Worm (Caenorhabditis elegans) whole organism, young adult: ENCODE data around the gene col-118.

Source experiments
- B0019.2 ChIP-seq: fragments of 200-800 bp; sonication (Bioruptor generic); conservative IDR thresholded peaks from 2 replicates; pipeline ENCODE4 v1.3.6; 2022; ENCODE audit warnings: missing genetic modification reagents, missing genetic modification characterization, missing compliant biosample characterization
- B0336.3 ChIP-seq: fragments of 200-800 bp; sonication (Bioruptor generic); IDR thresholded peaks from 2 replicates; pipeline ENCODE4 v1.3.6; 2022; ENCODE audit warnings: missing genetic modification characterization, missing compliant biosample characterization
- F39B2.1 ChIP-seq: fragments of 200-800 bp; sonication (Bioruptor generic); IDR thresholded peaks from 2 replicates; pipeline ENCODE4 v1.3.6; 2022; ENCODE audit warnings: missing genetic modification reagents, missing genetic modification characterization, missing compliant biosample characterization
- F55B11.4 ChIP-seq: sonication (generic microtip); optimal IDR thresholded peaks from 2 replicates; lab custom pipeline; 2016; ENCODE audit warnings: missing compliant biosample characterization, missing genetic modification characterization, borderline replicate concordance; ENCODE audit not compliant: insufficient read depth
- F57A8.1 ChIP-seq: fragments of 200-800 bp; sonication (Bioruptor generic); optimal IDR thresholded peaks from 2 replicates; lab custom pipeline; 2018; ENCODE audit warnings: mild to moderate bottlenecking, missing genetic modification characterization, moderate library complexity, missing compliant biosample characterization
- F57C9.4 ChIP-seq: sonication (generic microtip); optimal IDR thresholded peaks from 2 replicates; lab custom pipeline; 2017; ENCODE audit warnings: mild to moderate bottlenecking, missing genetic modification characterization, missing compliant biosample characterization
- Y56A3A.18 ChIP-seq: fragments of 200-800 bp; sonication (Bioruptor generic); IDR thresholded peaks from 2 replicates; pipeline ENCODE4 v1.3.6; 2022; ENCODE audit warnings: missing genetic modification reagents, missing genetic modification characterization, missing compliant biosample characterization
- ama-1 ChIP-seq, 3 experiments: fragments of 150-350 bp in 1 of 3; sonication (generic microtip) in 2 of 3; optimal IDR thresholded peaks; 2 replicates each; lab custom pipeline; 2014 to 2018; ENCODE audit warnings: missing biosample characterization in 2 of 3, missing genetic modification characterization in 2 of 3, missing genetic modification reagents in 2 of 3
- attf-3 ChIP-seq: fragments of 200-800 bp; sonication (Bioruptor generic); conservative IDR thresholded peaks from 2 replicates; pipeline ENCODE4 v1.3.6; 2022; ENCODE audit warnings: missing genetic modification reagents, missing genetic modification characterization, missing compliant biosample characterization
- attf-5 ChIP-seq: fragments of 200-800 bp; sonication (Bioruptor generic); optimal IDR thresholded peaks from 2 replicates; lab custom pipeline; 2018; ENCODE audit warnings: mild to moderate bottlenecking, missing genetic modification characterization, missing compliant biosample characterization
- cebp-2 ChIP-seq: fragments of 200-800 bp; sonication (Bioruptor generic); IDR thresholded peaks from 2 replicates; pipeline ENCODE4 v1.3.6; 2022; ENCODE audit warnings: missing genetic modification characterization, missing compliant biosample characterization
- ceh-79 ChIP-seq: sonication (generic microtip); optimal IDR thresholded peaks from 2 replicates; lab custom pipeline; 2017; ENCODE audit warnings: mild to moderate bottlenecking, missing genetic modification characterization, missing compliant biosample characterization
- ceh-91 ChIP-seq: fragments of 200-800 bp; sonication (Bioruptor generic); IDR thresholded peaks from 2 replicates; pipeline ENCODE4 v1.3.6; 2022; ENCODE audit warnings: missing genetic modification reagents, missing genetic modification characterization, missing compliant biosample characterization
- dox-1 ChIP-seq: fragments of 200-800 bp; sonication (Bioruptor generic); IDR thresholded peaks from 2 replicates; pipeline ENCODE4 v1.3.6; 2022; ENCODE audit warnings: missing genetic modification reagents, missing genetic modification characterization, missing compliant biosample characterization
- dpff-1 ChIP-seq: sonication (generic microtip); optimal IDR thresholded peaks from 2 replicates; lab custom pipeline; 2017; ENCODE audit warnings: mild to moderate bottlenecking, missing genetic modification characterization, missing compliant biosample characterization
- egl-18 ChIP-seq: fragments of 200-800 bp; sonication (Bioruptor generic); IDR thresholded peaks from 2 replicates; pipeline ENCODE4 v1.3.6; 2022; ENCODE audit warnings: missing genetic modification reagents, missing genetic modification characterization, missing compliant biosample characterization
- gei-17 ChIP-seq: fragments of 200-800 bp; sonication (Bioruptor generic); optimal IDR thresholded peaks from 2 replicates; lab custom pipeline; 2018; ENCODE audit warnings: mild to moderate bottlenecking, missing genetic modification characterization, missing compliant biosample characterization
- hlh-12 ChIP-seq: sonication (generic microtip); optimal IDR thresholded peaks from 2 replicates; lab custom pipeline; 2016; ENCODE audit warnings: missing genetic modification characterization, missing compliant biosample characterization
- hlh-26 ChIP-seq: fragments of 200-800 bp; sonication (Bioruptor generic); conservative IDR thresholded peaks from 2 replicates; pipeline ENCODE4 v1.3.6; 2022; ENCODE audit warnings: missing genetic modification reagents, missing genetic modification characterization, missing compliant biosample characterization
- hmg-1.2 ChIP-seq: fragments of 200-800 bp; sonication (Bioruptor generic); IDR thresholded peaks from 2 replicates; pipeline ENCODE4 v1.3.6; 2022; ENCODE audit warnings: missing genetic modification reagents, missing genetic modification characterization, missing compliant biosample characterization
- let-607 ChIP-seq, 2 experiments: fragments of 200-800 bp in 1 of 2; sonication (Bioruptor generic) in 1 of 2; sonication (generic microtip) in 1 of 2; optimal IDR thresholded peaks; 2 replicates each; lab custom pipeline; 2016 to 2018; ENCODE audit warnings: mild to moderate bottlenecking in 2 of 2, missing compliant biosample characterization in 2 of 2, missing genetic modification characterization in 2 of 2, moderate library complexity in 2 of 2, missing genotype in 1 of 2
- lin-26 ChIP-seq: fragments of 200-800 bp; sonication (Bioruptor generic); IDR thresholded peaks from 2 replicates; pipeline ENCODE4 v1.3.6; 2022; ENCODE audit warnings: missing genetic modification reagents, missing genetic modification characterization, missing compliant biosample characterization
- lin-35 ChIP-seq, 3 experiments: fragments of 150-350 bp in 2 of 3; sonication (generic microtip) in 1 of 3; optimal IDR thresholded peaks; 2 replicates each; lab custom pipeline; 2014 to 2018; ENCODE audit warnings: missing biosample characterization in 3 of 3, missing genetic modification characterization in 3 of 3, missing genetic modification reagents in 3 of 3
- lin-54 ChIP-seq: fragments of 200-800 bp; sonication (Bioruptor generic); optimal IDR thresholded peaks from 2 replicates; lab custom pipeline; 2018; ENCODE audit warnings: mild to moderate bottlenecking, missing genetic modification characterization, missing compliant biosample characterization
- lsl-1 ChIP-seq: fragments of 200-800 bp; sonication (Bioruptor generic); optimal IDR thresholded peaks from 2 replicates; lab custom pipeline; 2018; ENCODE audit warnings: mild to moderate bottlenecking, missing genetic modification characterization, moderate library complexity, missing compliant biosample characterization
- lsy-27 ChIP-seq: sonication (generic microtip); optimal IDR thresholded peaks from 2 replicates; lab custom pipeline; 2017; ENCODE audit warnings: missing genetic modification characterization, mild to moderate bottlenecking, missing compliant biosample characterization, antibody characterized with exemption, missing genotype, borderline replicate concordance; ENCODE audit not compliant: insufficient read depth
- madf-10 ChIP-seq: sonication (generic microtip); optimal IDR thresholded peaks from 2 replicates; lab custom pipeline; 2016; ENCODE audit warnings: mild to moderate bottlenecking, missing genetic modification characterization, missing compliant biosample characterization
- mcd-1 ChIP-seq: fragments of 200-800 bp; sonication (Bioruptor generic); IDR thresholded peaks from 2 replicates; pipeline ENCODE4 v1.3.6; 2022; ENCODE audit warnings: missing genetic modification reagents, missing genetic modification characterization, missing compliant biosample characterization
- mel-28 ChIP-seq: sonication (generic microtip); optimal IDR thresholded peaks from 2 replicates; lab custom pipeline; 2016; ENCODE audit warnings: borderline replicate concordance, mild to moderate bottlenecking, missing genetic modification characterization, missing compliant biosample characterization
- mes-4 ChIP-seq: sonication (generic microtip); optimal IDR thresholded peaks from 2 replicates; lab custom pipeline; 2016; ENCODE audit warnings: missing genotype, missing genetic modification characterization, missing compliant biosample characterization
- nhr-120 ChIP-seq: fragments of 200-800 bp; sonication (Bioruptor generic); IDR thresholded peaks from 2 replicates; pipeline ENCODE4 v1.3.6; 2022; ENCODE audit warnings: missing genetic modification characterization, missing compliant biosample characterization
- nhr-80 ChIP-seq: sonication (generic microtip); optimal IDR thresholded peaks from 2 replicates; lab custom pipeline; 2016; ENCODE audit warnings: missing genetic modification characterization, missing compliant biosample characterization
- pha-4 ChIP-seq: fragments of 150-350 bp; sonication (generic microtip); optimal IDR thresholded peaks from 2 replicates; lab custom pipeline; 2014; ENCODE audit warnings: missing biosample characterization, missing genetic modification reagents, missing genetic modification characterization
- rcor-1 ChIP-seq: fragments of 200-800 bp; sonication (Bioruptor generic); IDR thresholded peaks from 2 replicates; pipeline ENCODE4 v1.3.6; 2022; ENCODE audit warnings: missing genetic modification reagents, missing genetic modification characterization, missing compliant biosample characterization
- repo-1 ChIP-seq: sonication (generic microtip); optimal IDR thresholded peaks from 2 replicates; lab custom pipeline; 2017; ENCODE audit warnings: mild to moderate bottlenecking, missing genetic modification characterization, missing compliant biosample characterization
- snpc-1.3 ChIP-seq: sonication (generic microtip); optimal IDR thresholded peaks from 2 replicates; lab custom pipeline; 2017; ENCODE audit warnings: missing genetic modification characterization, mild to moderate bottlenecking, missing compliant biosample characterization, antibody characterized with exemption, moderate library complexity, missing genotype, missing genetic modification reagents; ENCODE audit not compliant: insufficient read depth
- tbp1 ChIP-seq: fragments of 200-800 bp; sonication (Bioruptor generic); optimal IDR thresholded peaks from 2 replicates; lab custom pipeline; 2018; ENCODE audit warnings: mild to moderate bottlenecking, missing genetic modification characterization, missing compliant biosample characterization
- tbx-9 ChIP-seq: sonication (generic microtip); optimal IDR thresholded peaks from 2 replicates; lab custom pipeline; 2016; ENCODE audit warnings: borderline replicate concordance, missing genetic modification characterization, inconsistent platforms, missing compliant biosample characterization
- ztf-18 ChIP-seq: sonication (generic microtip); optimal IDR thresholded peaks from 2 replicates; lab custom pipeline; 2016; ENCODE audit warnings: missing genotype, mild to moderate bottlenecking, missing genetic modification characterization, missing compliant biosample characterization
- ztf-22 ChIP-seq: fragments of 200-800 bp; sonication (Bioruptor generic); optimal IDR thresholded peaks from 2 replicates; lab custom pipeline; 2018; ENCODE audit warnings: mild to moderate bottlenecking, missing genetic modification characterization, moderate library complexity, missing compliant biosample characterization

col-118 gene

DNA sequence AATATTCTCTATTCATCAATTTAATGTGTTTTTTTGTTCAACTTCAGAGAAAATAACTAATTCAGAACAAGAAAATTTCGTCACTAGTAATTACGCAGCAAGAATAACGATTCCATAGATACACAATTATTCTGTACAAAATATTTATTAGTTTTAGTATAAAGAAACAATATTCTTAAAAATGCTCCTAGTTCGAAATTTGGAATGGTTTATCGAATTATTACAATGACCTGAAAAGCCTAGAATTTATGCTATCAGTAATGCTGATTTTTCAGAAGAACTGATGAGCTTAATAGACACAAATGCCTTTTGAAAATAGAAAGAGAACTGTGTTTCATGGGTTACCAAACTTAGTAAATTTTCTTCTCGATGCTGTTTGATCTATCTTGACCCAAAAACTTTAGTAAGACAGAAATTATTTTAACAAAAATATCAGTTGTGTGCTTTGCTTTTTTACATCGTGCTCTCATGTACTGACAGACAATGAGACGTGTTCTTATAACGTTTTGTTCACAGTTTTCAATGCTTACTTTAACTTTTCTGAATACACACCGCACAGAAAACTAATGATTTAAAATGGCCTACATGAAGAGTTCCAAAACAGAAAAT is 21.9 kb upstream of the col-118 start:
- TF ChIP-seq Y56A3A.18 (GFP tag; lab: Robert Waterston, UW), result no peak
- TF ChIP-seq repo-1, result no peak
- TF ChIP-seq ama-1 (optimal IDR thresholded peaks at IDR 0.05; lab: Kevin White, UChicago), result peak; percentile 32
- TF ChIP-seq ama-1 (GFP tag; optimal IDR thresholded peaks at IDR 0.05; lab: Kevin White, UChicago), result no peak

DNA sequence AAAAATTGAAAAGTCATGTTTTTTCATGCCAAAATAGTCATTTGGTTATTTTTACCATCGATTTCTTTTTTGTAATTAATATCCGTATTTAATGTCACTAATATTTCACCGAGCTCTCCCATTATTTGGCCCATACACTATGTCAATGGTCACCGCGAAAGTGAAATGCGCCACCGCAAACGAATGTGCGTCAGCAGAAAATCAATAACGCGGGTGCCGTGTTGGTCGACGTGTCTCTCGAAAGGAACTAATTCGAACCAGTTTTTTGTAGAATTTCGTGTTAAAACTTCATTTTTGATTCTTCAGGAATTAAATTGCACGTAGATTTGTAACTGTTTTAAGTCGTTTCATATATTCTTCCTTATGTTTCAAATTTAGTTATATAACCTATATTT is 21.4 kb upstream of the col-118 start:
- TF ChIP-seq let-607 (tag; optimal IDR thresholded peaks at IDR 0.05; lab: Kevin White, UChicago), result peak; percentile 19 to 27
- TF ChIP-seq hlh-26 (GFP tag; lab: Robert Waterston, UW), result no peak
- TF ChIP-seq egl-18, result no peak
- TF ChIP-seq ztf-18 (tag; lab: Kevin White, UChicago), result peak; percentile 69
- no peak for TF ChIP-seq attf-3
- no peak for TF ChIP-seq lsy-27 (tag; lab: Kevin White, UChicago)
- no peak for TF ChIP-seq F57C9.4 (tag; lab: Kevin White, UChicago)
- TF ChIP-seq nhr-80 (tag; lab: Kevin White, UChicago), result peak; percentile 17
- TF ChIP-seq ceh-91 (GFP tag; lab: Robert Waterston, UW), result no peak
- TF ChIP-seq B0019.2, result no peak

DNA sequence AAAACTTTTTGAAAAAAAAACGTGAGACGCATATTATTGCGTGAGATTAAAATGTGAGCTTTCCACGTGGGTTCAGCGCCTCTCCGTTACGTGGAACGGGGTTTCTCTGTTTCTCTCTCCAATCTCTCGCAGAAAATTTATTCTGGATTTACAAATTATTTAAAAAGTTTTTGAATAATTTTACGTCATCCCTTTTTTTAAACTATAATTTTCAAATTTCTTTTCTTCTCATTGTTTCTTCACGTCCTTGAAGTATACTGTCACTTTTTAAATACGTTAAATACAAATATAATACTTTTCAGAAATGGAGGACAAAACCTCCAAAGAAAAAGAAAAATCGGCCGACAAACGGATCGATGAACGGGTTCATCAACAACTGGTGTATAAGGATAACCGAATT is 20.5 kb upstream of the col-118 start, which contains the start of gene T28C6.7:
Gene T28C6.7, plus strand, starts transcription at position 301 of the 400 bp plus-strand sequence.
- TF ChIP-seq ceh-79 (tag; lab: Kevin White, UChicago), result no peak

DNA sequence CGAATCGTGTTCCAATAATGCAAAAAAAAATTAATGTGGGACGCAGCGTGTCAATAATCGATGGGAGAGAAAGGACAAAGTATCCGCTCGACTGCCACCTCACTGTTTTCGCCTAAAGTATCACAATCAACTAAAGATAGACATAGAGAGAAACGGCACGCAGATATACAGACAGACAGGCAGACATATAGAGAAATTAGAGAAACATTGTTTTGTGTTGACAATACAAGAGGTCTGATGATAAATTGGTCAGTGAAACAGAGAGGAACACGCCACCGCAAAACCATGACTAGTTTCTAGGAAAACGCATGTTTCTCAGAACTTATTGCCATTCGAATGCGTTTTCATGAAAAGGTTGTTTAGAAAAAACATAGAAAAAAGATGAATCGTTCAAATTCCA is 17.4 kb upstream of the col-118 start, which contains the start of gene T28C6.8:
Gene T28C6.8, minus strand, starts transcription at position 137 of the 400 bp plus-strand sequence.
- no peak for TF ChIP-seq lsl-1
- 0 out of 2 replicates have a peak, but pooled peaks have one; percentile 31 for TF ChIP-seq lin-26 (GFP tag; lab: Robert Waterston, UW)
- no peak for TF ChIP-seq madf-10
- no peak for TF ChIP-seq F55B11.4 (tag; lab: Kevin White, UChicago)
- TF ChIP-seq F39B2.1 (GFP tag; lab: Robert Waterston, UW), result no peak
- TF ChIP-seq lin-35 (GFP tag; optimal IDR thresholded peaks at IDR 0.05; lab: Kevin White, UChicago), result no peak
- TF ChIP-seq mel-28 (tag; lab: Kevin White, UChicago), result no peak
- peak; percentile 43; the same call in 1 of the 2 replicates for TF ChIP-seq hmg-1.2 (GFP tag; lab: Robert Waterston, UW)
- no peak for TF ChIP-seq pha-4 (tag; lab: Kevin White, UChicago)
- TF ChIP-seq mcd-1 (GFP tag; lab: Robert Waterston, UW), result no peak
- TF ChIP-seq ztf-22 (GFP tag; lab: Kevin White, UChicago), result no peak
- no peak for TF ChIP-seq hlh-12 (tag; lab: Kevin White, UChicago)
- TF ChIP-seq rcor-1 (GFP tag; lab: Robert Waterston, UW), result no peak
- peak; percentile 70 for TF ChIP-seq dox-1
- peak; percentile 92 for TF ChIP-seq nhr-80 (tag; lab: Kevin White, UChicago)
- peak; percentile 71 for TF ChIP-seq attf-5
- no peak for TF ChIP-seq snpc-1.3 (tag; lab: Kevin White, UChicago)
- TF ChIP-seq B0336.3, result 0 out of 2 replicates have a peak, but pooled peaks have one; percentile 26
- no peak for TF ChIP-seq cebp-2 (GFP tag; lab: Robert Waterston, UW)
- TF ChIP-seq tbx-9 (tag; lab: Kevin White, UChicago), result no peak
- no peak for TF ChIP-seq F57A8.1 (GFP tag; lab: Kevin White, UChicago)
- no peak for TF ChIP-seq gei-17
- TF ChIP-seq tbp1 (GFP tag; lab: Kevin White, UChicago), result peak; percentile 22
- TF ChIP-seq mes-4 (tag; lab: Kevin White, UChicago), result no peak
- TF ChIP-seq let-607 (tag; optimal IDR thresholded peaks at IDR 0.05; lab: Kevin White, UChicago), result peak; percentile 19 to 45
- no peak for TF ChIP-seq dpff-1 (tag; lab: Kevin White, UChicago)
- TF ChIP-seq lin-54 (GFP tag; lab: Kevin White, UChicago), result peak; percentile 11
- TF ChIP-seq nhr-120 (GFP tag; lab: Robert Waterston, UW), result no peak
